Worm (Caenorhabditis elegans) whole organism, late embryonic: ENCODE results near the gene C25H3.3.

Experiments used
- C08G9.2 ChIP-seq: sonication (generic microtip); optimal IDR thresholded peaks from 2 replicates; lab custom pipeline; 2016; ENCODE audit warnings: mild to moderate bottlenecking, missing genetic modification characterization, moderate library complexity, missing compliant biosample characterization
- F13H6.1 ChIP-seq: sonication (generic microtip); optimal IDR thresholded peaks from 2 replicates; lab custom pipeline; 2016; ENCODE audit warnings: missing genetic modification characterization, missing compliant biosample characterization
- K02D7.2 ChIP-seq: sonication (generic microtip); optimal IDR thresholded peaks from 2 replicates; lab custom pipeline; 2017; ENCODE audit warnings: mild to moderate bottlenecking, missing genetic modification characterization, missing compliant biosample characterization
- K09A11.1 ChIP-seq: sonication (generic microtip); optimal IDR thresholded peaks from 2 replicates; lab custom pipeline; 2017; ENCODE audit warnings: antibody characterized with exemption, mild to moderate bottlenecking, missing genetic modification characterization, missing compliant biosample characterization; ENCODE audit not compliant: insufficient read depth
- ama-1 ChIP-seq: fragments of 150-350 bp; optimal IDR thresholded peaks from 2 replicates; lab custom pipeline; 2014
- ceh-14 ChIP-seq: sonication (generic microtip); optimal IDR thresholded peaks from 2 replicates; lab custom pipeline; 2016; ENCODE audit warnings: missing genotype, missing genetic modification characterization, missing compliant biosample characterization
- ceh-18 ChIP-seq: sonication (generic microtip); optimal IDR thresholded peaks from 2 replicates; lab custom pipeline; 2016; ENCODE audit warnings: missing genetic modification characterization, missing compliant biosample characterization
- ceh-24 ChIP-seq: sonication (generic microtip); optimal IDR thresholded peaks from 2 replicates; lab custom pipeline; 2016; ENCODE audit warnings: mild to moderate bottlenecking, missing genetic modification characterization, missing compliant biosample characterization
- ceh-30 ChIP-seq: fragments of 150-350 bp; optimal IDR thresholded peaks from 2 replicates; lab custom pipeline; 2014; ENCODE audit warnings: missing biosample characterization, missing genetic modification characterization
- ceh-31 ChIP-seq: sonication (generic microtip); optimal IDR thresholded peaks from 2 replicates; lab custom pipeline; 2016; ENCODE audit warnings: missing genetic modification characterization, missing compliant biosample characterization
- ceh-34 ChIP-seq: sonication (generic microtip); optimal IDR thresholded peaks from 2 replicates; lab custom pipeline; 2016; ENCODE audit warnings: mild to moderate bottlenecking, missing genetic modification characterization, missing compliant biosample characterization
- ceh-6 ChIP-seq: fragments of 200-800 bp; sonication (Bioruptor generic); optimal IDR thresholded peaks from 2 replicates; lab custom pipeline; 2018; ENCODE audit warnings: mild to moderate bottlenecking, missing genetic modification characterization, missing compliant biosample characterization
- ceh-9 ChIP-seq: sonication (generic microtip); optimal IDR thresholded peaks from 2 replicates; lab custom pipeline; 2016; ENCODE audit warnings: mild to moderate bottlenecking, missing genetic modification characterization, inconsistent platforms, missing compliant biosample characterization
- che-1 ChIP-seq: sonication (generic microtip); optimal IDR thresholded peaks from 2 replicates; lab custom pipeline; 2016; ENCODE audit warnings: mild to moderate bottlenecking, missing genetic modification characterization, missing compliant biosample characterization
- dmd-4 ChIP-seq: sonication (generic microtip); optimal IDR thresholded peaks from 2 replicates; lab custom pipeline; 2016; ENCODE audit warnings: borderline replicate concordance, missing genetic modification characterization, missing compliant biosample characterization
- dve-1 ChIP-seq: sonication (generic microtip); optimal IDR thresholded peaks from 2 replicates; lab custom pipeline; 2017; ENCODE audit warnings: antibody characterized with exemption, mild to moderate bottlenecking, missing genetic modification characterization, missing compliant biosample characterization
- elt-2 ChIP-seq: sonication (generic microtip); optimal IDR thresholded peaks from 2 replicates; lab custom pipeline; 2016; ENCODE audit warnings: missing genetic modification reagents, missing genetic modification characterization, missing compliant biosample characterization
- ets-4 ChIP-seq: sonication (generic microtip); optimal IDR thresholded peaks from 2 replicates; lab custom pipeline; 2016; ENCODE audit warnings: missing genetic modification characterization, missing compliant biosample characterization
- fkh-10 ChIP-seq: fragments of 150-350 bp; optimal IDR thresholded peaks from 2 replicates; lab custom pipeline; 2014; ENCODE audit warnings: missing biosample characterization, missing genetic modification reagents, missing genetic modification characterization
- fkh-6 ChIP-seq: sonication (generic microtip); optimal IDR thresholded peaks from 2 replicates; lab custom pipeline; 2016; ENCODE audit warnings: missing genetic modification characterization, missing compliant biosample characterization
- hlh-13 ChIP-seq: fragments of 200-800 bp; sonication (Bioruptor generic); optimal IDR thresholded peaks from 2 replicates; lab custom pipeline; 2018; ENCODE audit warnings: mild to moderate bottlenecking, missing genetic modification characterization, missing compliant biosample characterization
- hlh-30 ChIP-seq: sonication (generic microtip); optimal IDR thresholded peaks from 2 replicates; lab custom pipeline; 2017; ENCODE audit warnings: antibody characterized with exemption, missing genetic modification characterization, missing compliant biosample characterization; ENCODE audit not compliant: insufficient read depth
- hlh-6 ChIP-seq: sonication (generic microtip); optimal IDR thresholded peaks from 2 replicates; lab custom pipeline; 2016; ENCODE audit warnings: missing genotype, missing genetic modification characterization, missing compliant biosample characterization
- hlh-8 ChIP-seq: sonication (generic microtip); optimal IDR thresholded peaks from 2 replicates; lab custom pipeline; 2016; ENCODE audit warnings: missing genotype, missing genetic modification characterization, missing compliant biosample characterization
- lim-6 ChIP-seq: sonication (generic microtip); optimal IDR thresholded peaks from 2 replicates; lab custom pipeline; 2016; ENCODE audit warnings: missing genetic modification characterization, missing compliant biosample characterization
- lin-11 ChIP-seq: fragments of 200-800 bp; sonication (Bioruptor generic); optimal IDR thresholded peaks from 2 replicates; lab custom pipeline; 2018; ENCODE audit warnings: mild to moderate bottlenecking, missing genetic modification characterization, missing compliant biosample characterization
- madf-2 ChIP-seq: sonication (generic microtip); optimal IDR thresholded peaks from 2 replicates; lab custom pipeline; 2017; ENCODE audit warnings: missing genetic modification characterization, missing compliant biosample characterization
- nhr-11 ChIP-seq: fragments of 150-350 bp; optimal IDR thresholded peaks from 2 replicates; lab custom pipeline; 2014; ENCODE audit warnings: missing biosample characterization, missing genetic modification characterization
- nhr-232 ChIP-seq: sonication (generic microtip); optimal IDR thresholded peaks from 2 replicates; lab custom pipeline; 2016; ENCODE audit warnings: missing genetic modification characterization, missing compliant biosample characterization
- odd-2 ChIP-seq: sonication (generic microtip); optimal IDR thresholded peaks from 2 replicates; lab custom pipeline; 2017; ENCODE audit warnings: antibody characterized with exemption, mild to moderate bottlenecking, missing genetic modification characterization, missing compliant biosample characterization
- pax-1 ChIP-seq: fragments of 150-350 bp; optimal IDR thresholded peaks from 2 replicates; lab custom pipeline; 2014; ENCODE audit warnings: missing biosample characterization, missing genetic modification characterization
- pha-2 ChIP-seq: sonication (generic microtip); optimal IDR thresholded peaks from 2 replicates; lab custom pipeline; 2017; ENCODE audit warnings: mild to moderate bottlenecking, missing genetic modification characterization, missing compliant biosample characterization
- pha-4 ChIP-seq: fragments of 150-350 bp; optimal IDR thresholded peaks from 2 replicates; lab custom pipeline; 2018; ENCODE audit warnings: missing biosample characterization, missing genetic modification reagents, missing genetic modification characterization
- pros-1 ChIP-seq: fragments of 150-350 bp; optimal IDR thresholded peaks from 2 replicates; lab custom pipeline; 2014; ENCODE audit warnings: missing biosample characterization, missing genetic modification reagents, missing genetic modification characterization
- sdc-2 ChIP-seq: sonication (generic microtip); optimal IDR thresholded peaks from 2 replicates; lab custom pipeline; 2016; ENCODE audit warnings: missing genotype, missing genetic modification characterization, missing compliant biosample characterization
- tbx-2 ChIP-seq: sonication (generic microtip); optimal IDR thresholded peaks from 2 replicates; lab custom pipeline; 2016; ENCODE audit warnings: missing genetic modification characterization, missing compliant biosample characterization
- tbx-7 ChIP-seq: sonication (generic microtip); optimal IDR thresholded peaks from 2 replicates; lab custom pipeline; 2016; ENCODE audit warnings: missing genotype, missing genetic modification characterization, missing compliant biosample characterization
- ttx-3 ChIP-seq: sonication (generic microtip); optimal IDR thresholded peaks from 2 replicates; lab custom pipeline; 2016; ENCODE audit warnings: missing genetic modification reagents, missing genetic modification characterization, missing compliant biosample characterization
- unc-42 ChIP-seq: sonication (generic microtip); optimal IDR thresholded peaks from 2 replicates; lab custom pipeline; 2016; ENCODE audit warnings: missing genotype, missing genetic modification characterization, missing compliant biosample characterization

Gene C25H3.3

ce11 chrII:5697338-5697737 lies 3.3 kb downstream of the C25H3.3 start:
- TF ChIP-seq nhr-232 (tag; lab: Kevin White, UChicago) (no peak), K02D7.2 (tag; lab: Kevin White, UChicago) (no peak), K09A11.1 (no peak), hlh-8 (tag; lab: Kevin White, UChicago) (no peak), pha-4 (tag; lab: Kevin White, UChicago) (no peak), ceh-24 (tag; lab: Kevin White, UChicago) (no peak), dmd-4 (tag; lab: Kevin White, UChicago) (no peak), lin-11 (tag; lab: Kevin White, UChicago) (no peak)

ce11 chrII:5698254-5698653 lies 4.3 kb downstream of the C25H3.3 start:
- peak; percentile 29 for TF ChIP-seq elt-2 (tag; lab: Kevin White, UChicago)
- TF ChIP-seq ceh-6, result no peak

- no peak for TF ChIP-seq ets-4 (tag; lab: Kevin White, UChicago)
- no peak for TF ChIP-seq lim-6 (tag; lab: Kevin White, UChicago)
- TF ChIP-seq lin-11 (tag; lab: Kevin White, UChicago), result no peak
These were observed 4.9 kb downstream of the C25H3.3 start, which contains the start of the genes C25H3.10 and C25H3.1 for ce11 chrII:5698869-5699268. Gene C25H3.10, minus strand, starts transcription at chrII:5698969. Gene C25H3.1, plus strand, starts transcription at chrII:5699071.

- TF ChIP-seq pax-1 (tag; lab: Kevin White, UChicago) (no peak), ama-1 (lab: Kevin White, UChicago) (peak; percentile 66), ceh-31 (tag; lab: Kevin White, UChicago) (no peak), elt-2 (tag; lab: Kevin White, UChicago) (peak; percentile 21), dve-1 (peak; percentile 39), hlh-30 (tag; lab: Kevin White, UChicago) (peak; percentile 15), pha-2 (tag; lab: Kevin White, UChicago) (no peak), che-1 (tag; lab: Kevin White, UChicago) (no peak), hlh-13 (GFP tag; lab: Kevin White, UChicago) (no peak), ceh-30 (no peak), ceh-9 (tag; lab: Kevin White, UChicago) (no peak)
- TF ChIP-seq, all 69 proteins: peak for 4
These were observed 7.5 kb downstream of the C25H3.3 start for ce11 chrII:5701485-5701884.

ce11 chrII:5702611-5703192 lies 8.7 kb downstream of the C25H3.3 start:
- TF ChIP-seq ceh-31 (tag; lab: Kevin White, UChicago) (peak; percentile 62), nhr-11 (tag; lab: Kevin White, UChicago) (no peak), unc-42 (peak; percentile 49)

- TF ChIP-seq tbx-7, result no peak
- no peak for TF ChIP-seq ceh-24 (tag; lab: Kevin White, UChicago)
These were observed 10.5 kb downstream of the C25H3.3 start for ce11 chrII:5704479-5704878.

ce11 chrII:5707532-5707931 lies 13.5 kb downstream of the C25H3.3 start, which contains the start of gene osta-2:
Gene osta-2, plus strand, starts transcription at chrII:5707691.
- TF ChIP-seq ceh-6 (no peak), madf-2 (tag; lab: Kevin White, UChicago) (no peak), ceh-14 (tag; lab: Kevin White, UChicago) (no peak), sdc-2 (no peak), ceh-34 (tag; lab: Kevin White, UChicago) (no peak), ceh-18 (tag; lab: Kevin White, UChicago) (no peak), tbx-7 (no peak), ttx-3 (tag; lab: Kevin White, UChicago) (no peak), elt-2 (tag; lab: Kevin White, UChicago) (no peak), hlh-6 (tag; lab: Kevin White, UChicago) (no peak), ceh-24 (tag; lab: Kevin White, UChicago) (no peak), fkh-6 (tag; lab: Kevin White, UChicago) (no peak), odd-2 (tag; lab: Kevin White, UChicago) (no peak), nhr-11 (tag; lab: Kevin White, UChicago) (no peak), pros-1 (tag; lab: Kevin White, UChicago) (no peak), C08G9.2 (no peak), tbx-2 (no peak), fkh-10 (no peak), F13H6.1 (no peak)
- TF ChIP-seq, all 69 proteins: peak for 0
